In genomic region chrIII:4323120-4323519, ce11 we compare ENCODE assay signal across 1 worm cellular context.
A peak's percentile ranks its signal among the peaks of the same experiment; 100 is the strongest.
TF ChIP-seq lines count a peak whose summit lies in the region.

No protein-coding gene starts in this region.

TF ChIP-seq in whole organism, L1 larva, 84 proteins besides CTCF, POLR2A, EP300 and RAD21 (continued from another document):
- TF ChIP-seq nhr-11 (tag; optimal IDR thresholded peaks at IDR 0.05; lab: Kevin White, UChicago) (no peak), ceh-8 (GFP tag; optimal IDR thresholded peaks at IDR 0.05; lab: Kevin White, UChicago) (peak; percentile 8), sox-4 (tag; optimal IDR thresholded peaks at IDR 0.05; lab: Kevin White, UChicago) (no peak), ets-5 (GFP tag; IDR thresholded peaks at IDR 0.05; lab: Robert Waterston, UW) (no peak)
